Worm (Caenorhabditis elegans): ENCODE data around the gene skat-1.
"Not testable (repeated sequence)": the region's sequence is repeated elsewhere in the genome, so short reads cannot be mapped to it uniquely, and the experiment has no call there.

skat-1 gene

DNA sequence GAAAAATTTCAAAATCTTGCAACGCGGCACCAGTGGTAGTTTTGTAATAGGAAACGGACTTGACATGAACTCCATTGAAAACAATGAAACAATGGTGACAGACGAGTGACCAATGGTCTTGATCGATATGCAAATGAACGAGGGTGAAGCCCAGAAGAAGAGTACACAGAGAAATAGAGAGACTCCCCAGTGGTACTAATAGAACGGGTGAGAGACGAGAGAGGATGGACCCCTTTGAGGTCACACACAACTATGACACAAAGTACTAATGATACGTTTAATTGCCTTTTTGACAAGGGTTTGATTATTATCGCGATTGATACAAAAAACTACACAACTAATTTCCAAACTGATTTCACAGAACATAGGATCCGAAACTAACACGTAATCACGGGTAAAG is 13.5 kb upstream of the skat-1 start, which contains the start of gene F59B2.8:
F59B2.8 (minus strand) TSS at position 151 of the 400 bp plus-strand sequence.
- TF ChIP-seq snpc-4 (tag; optimal IDR thresholded peaks at IDR 0.05) (no peak), nhr-237 (tag; optimal IDR thresholded peaks at IDR 0.05) (no peak), skn-1 (tag; optimal IDR thresholded peaks at IDR 0.05) (no peak), nhr-11 (tag; optimal IDR thresholded peaks at IDR 0.05) (no peak), lin-39 (tag; optimal IDR thresholded peaks at IDR 0.05) (no peak), unc-39 (tag; optimal IDR thresholded peaks at IDR 0.05) (no peak), ceh-16 (tag; optimal IDR thresholded peaks at IDR 0.05) (no peak), ztf-1 (GFP tag; conservative IDR thresholded peaks at IDR 0.05) (no peak), ZK546.5 (tag; optimal IDR thresholded peaks at IDR 0.05) (no peak)

DNA sequence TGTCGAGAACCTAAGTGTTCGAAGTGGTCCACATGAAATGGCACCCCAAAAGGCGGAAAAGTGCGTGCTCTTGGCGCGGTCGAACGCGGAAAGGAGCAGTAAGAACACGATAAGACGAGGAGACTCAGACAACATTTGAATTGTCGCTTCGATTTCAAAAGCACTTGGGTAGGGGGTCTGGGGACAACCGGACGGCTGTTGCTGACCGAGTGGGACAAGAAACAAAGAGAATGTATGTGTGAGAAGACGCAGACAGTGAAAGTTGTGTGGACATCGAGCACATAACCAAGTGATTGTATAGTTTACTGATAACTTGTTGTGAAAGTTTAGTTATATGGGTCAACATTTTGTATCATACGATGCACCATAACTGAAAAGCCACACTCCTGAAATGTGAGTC is 10.6 kb upstream of the skat-1 start:
- TF ChIP-seq nhr-129 (tag; optimal IDR thresholded peaks at IDR 0.05) (peak; percentile 50), sma-9 (GFP tag; optimal IDR thresholded peaks at IDR 0.05) (peak; percentile 55), sma-9 (tag; optimal IDR thresholded peaks at IDR 0.05) (no peak), fos-1 (tag; optimal IDR thresholded peaks at IDR 0.05) (peak; percentile 43), mdl-1 (tag; optimal IDR thresholded peaks at IDR 0.05) (no peak), F13H6.1 (tag; optimal IDR thresholded peaks at IDR 0.05) (peak; percentile 36)

DNA sequence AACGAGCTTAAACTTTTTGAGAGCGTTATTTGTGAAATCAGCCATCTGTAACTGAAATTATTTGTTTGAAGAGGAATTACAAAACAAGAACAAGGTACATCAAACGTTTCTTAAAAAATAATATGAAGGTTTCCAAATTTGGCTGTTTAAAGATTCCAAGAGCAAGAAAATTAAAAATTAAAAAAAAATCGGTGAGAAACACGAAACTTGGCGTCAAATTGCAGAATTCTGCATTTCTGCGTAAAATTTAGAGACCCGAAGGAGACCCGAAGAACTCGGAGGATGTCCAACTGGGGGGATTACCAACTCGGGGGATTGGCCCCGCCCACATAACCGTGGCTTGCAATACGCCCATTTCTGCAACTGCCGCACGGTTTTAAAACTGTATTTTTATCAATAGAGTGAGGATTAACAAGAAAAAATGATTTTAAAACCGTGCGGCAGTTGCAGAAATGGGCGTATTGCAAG is 9.4 kb upstream of the skat-1 start, which contains the start of gene rab-6.1:
rab-6.1 (minus strand) TSS at position 51 of the 468 bp plus-strand sequence.
- not testable (repeated sequence) for TF ChIP-seq mdl-1, lin-39, egl-27 (tag; optimal IDR thresholded peaks at IDR 0.05)

DNA sequence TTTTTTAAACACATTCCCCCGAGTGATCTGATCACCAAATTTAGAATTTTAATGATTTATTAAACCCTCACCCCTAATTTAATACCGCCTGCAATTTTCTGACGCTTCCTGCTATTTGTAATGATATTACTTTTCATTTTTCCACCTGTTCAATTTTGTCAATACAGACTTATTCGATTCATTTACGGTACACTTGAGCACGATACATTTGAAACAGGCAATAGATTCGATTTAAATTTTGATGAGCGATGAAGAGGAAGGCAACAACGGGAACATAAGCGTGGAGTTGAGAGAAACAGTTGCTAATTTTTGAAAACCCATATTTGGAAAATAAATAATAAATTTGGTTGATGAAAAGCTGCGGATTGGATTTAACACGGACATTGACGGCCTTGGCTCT is 8.1 kb upstream of the skat-1 start:
- TF ChIP-seq ztf-1 (GFP tag; conservative IDR thresholded peaks at IDR 0.05) (no peak), unc-62 (GFP tag; optimal IDR thresholded peaks at IDR 0.05) (no peak), peb-1 (tag; optimal IDR thresholded peaks at IDR 0.05) (no peak), ztf-11 (tag; optimal IDR thresholded peaks at IDR 0.05) (no peak), egl-27 (tag; optimal IDR thresholded peaks at IDR 0.05) (no peak), nhr-237 (tag; optimal IDR thresholded peaks at IDR 0.05) (no peak), unc-39 (tag; optimal IDR thresholded peaks at IDR 0.05) (no peak), lin-11 (tag; optimal IDR thresholded peaks at IDR 0.05) (no peak), ama-1 (optimal IDR thresholded peaks at IDR 0.05) (no peak), ceh-16 (tag; optimal IDR thresholded peaks at IDR 0.05) (no peak), unc-55 (GFP tag; optimal IDR thresholded peaks at IDR 0.05) (no peak)

DNA sequence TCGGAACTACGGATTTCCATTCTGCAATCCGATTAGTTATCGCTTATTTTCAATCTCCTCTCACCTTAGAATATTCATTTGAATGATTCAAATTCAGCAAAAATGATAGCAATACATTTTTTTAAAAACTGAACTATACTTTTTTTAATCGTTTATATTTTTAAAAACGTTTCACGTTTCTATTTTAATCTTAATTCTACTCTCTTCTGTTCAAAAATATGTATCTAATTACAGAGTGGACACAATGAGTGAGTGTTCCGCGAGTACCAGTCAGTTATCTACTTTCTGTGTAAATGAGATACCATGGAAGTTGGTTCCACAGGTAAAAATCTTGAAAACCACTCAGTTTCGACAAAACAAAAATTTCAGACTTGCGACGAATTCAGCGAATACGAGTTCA is 6.0 kb upstream of the skat-1 start, which contains the start of the genes F59B2.15 and zif-1:
F59B2.15 (minus strand) TSS at position 101 of the 400 bp plus-strand sequence.
zif-1 (plus strand) TSS at position 235 of the 400 bp plus-strand sequence.
- TF ChIP-seq R02D3.7 (tag; optimal IDR thresholded peaks at IDR 0.05), result no peak
- no peak for TF ChIP-seq Y55F3AM.14 (GFP tag; optimal IDR thresholded peaks at IDR 0.05)
- TF ChIP-seq nhr-10 (tag; optimal IDR thresholded peaks at IDR 0.05), result no peak

DNA sequence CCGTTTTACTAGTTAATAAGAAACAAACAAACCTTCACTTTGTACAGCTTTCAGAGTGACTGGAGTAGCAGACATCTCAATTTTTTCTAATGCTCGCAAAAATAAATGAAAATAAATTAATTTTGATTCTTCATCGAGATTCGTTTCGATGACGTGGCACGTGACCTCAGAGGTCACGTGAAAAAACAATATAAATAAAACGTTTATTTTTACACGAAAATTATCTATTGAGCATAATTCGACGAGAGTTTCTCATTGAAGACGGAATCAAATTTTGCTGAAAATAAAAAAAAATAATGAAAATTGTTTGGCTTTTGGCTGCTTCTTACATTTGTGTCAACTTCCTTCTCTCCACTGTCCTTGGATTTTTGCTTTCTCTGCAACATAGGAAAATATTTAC is 5.3 kb upstream of the skat-1 start, which contains the start of gene rpn-6.2:
rpn-6.2 (minus strand) TSS at position 101 of the 400 bp plus-strand sequence.
- no peak for TF ChIP-seq zag-1 (tag; optimal IDR thresholded peaks at IDR 0.05)
- no peak for TF ChIP-seq ceh-82 (tag; optimal IDR thresholded peaks at IDR 0.05)
- TF ChIP-seq peb-1 (tag; optimal IDR thresholded peaks at IDR 0.05), result no peak
- TF ChIP-seq lin-13 (GFP tag; optimal IDR thresholded peaks at IDR 0.05), result no peak
- no peak for TF ChIP-seq C34F6.9 (tag; optimal IDR thresholded peaks at IDR 0.05)
- no peak for TF ChIP-seq alr-1 (tag; optimal IDR thresholded peaks at IDR 0.05)
- no peak for TF ChIP-seq elt-1 (tag; optimal IDR thresholded peaks at IDR 0.05)
- no peak for TF ChIP-seq blmp-1 (tag; optimal IDR thresholded peaks at IDR 0.05; ENCODE audit: insufficient read depth)
- no peak for TF ChIP-seq ceh-16 (tag; optimal IDR thresholded peaks at IDR 0.05)
- TF ChIP-seq nhr-237 (tag; optimal IDR thresholded peaks at IDR 0.05), result no peak
- TF ChIP-seq nhr-23 (tag; optimal IDR thresholded peaks at IDR 0.05), result no peak
- TF ChIP-seq nhr-25 (tag; optimal IDR thresholded peaks at IDR 0.05), result no peak
- no peak for TF ChIP-seq nhr-77 (tag; optimal IDR thresholded peaks at IDR 0.05)
- TF ChIP-seq nhr-129 (tag; optimal IDR thresholded peaks at IDR 0.05), result no peak
- no peak for TF ChIP-seq ztf-1 (GFP tag; conservative IDR thresholded peaks at IDR 0.05)
- no peak for TF ChIP-seq snpc-4 (tag; optimal IDR thresholded peaks at IDR 0.05)
- no peak for TF ChIP-seq unc-55 (GFP tag; optimal IDR thresholded peaks at IDR 0.05)
- no peak for TF ChIP-seq elt-3 (tag; optimal IDR thresholded peaks at IDR 0.05)
- no peak for TF ChIP-seq unc-62 (GFP tag; optimal IDR thresholded peaks at IDR 0.05)
